Fruit fly (Drosophila melanogaster): ENCODE results near the gene Pdss2.

The Pdss2 gene

dm6 chr3L:21065212-21065902 lies 37.6 kb downstream of the Pdss2 start, which contains the start of gene CG43072 (continued):
- TF ChIP-seq CkIIα-i1 (GFP tag; IDR thresholded peaks at IDR 0.05) (no peak), CG11247 (GFP tag; IDR thresholded peaks at IDR 0.05) (no peak), phol (tag; optimal IDR thresholded peaks at IDR 0.05) (no peak), Med (GFP tag) (peak; percentile 70), CG12071 (GFP tag; optimal IDR thresholded peaks at IDR 0.05) (peak; percentile 50), Myb (GFP tag; optimal IDR thresholded peaks at IDR 0.05) (peak; percentile 53), CG18599 (GFP tag; optimal IDR thresholded peaks at IDR 0.05) (no peak), slbo (GFP tag; IDR thresholded peaks at IDR 0.05) (no peak), al (GFP tag; IDR thresholded peaks at IDR 0.05) (no peak), ken (GFP tag; IDR thresholded peaks at IDR 0.05) (no peak), CG31441 (GFP tag; IDR thresholded peaks at IDR 0.05) (0 out of 2 replicates have a peak, but pooled peaks have one; percentile 15), usp (GFP tag; optimal IDR thresholded peaks at IDR 0.05) (no peak), sr (GFP tag; IDR thresholded peaks at IDR 0.05) (no peak), CG32767 (GFP tag; IDR thresholded peaks at IDR 0.05) (no peak), Neu2 (GFP tag; optimal IDR thresholded peaks at IDR 0.05; ENCODE audit: borderline replicate concordance) (no peak), tap (tag; optimal IDR thresholded peaks at IDR 0.05) (peak; percentile 59), CG8388 (GFP tag; optimal IDR thresholded peaks at IDR 0.05) (no peak), sens-2 (GFP tag; IDR thresholded peaks at IDR 0.05) (peak; percentile 64; the same call in 1 of the 2 replicates), Pdp1 (GFP tag; optimal IDR thresholded peaks at IDR 0.05) (peak in 1 of 2 experiments; percentile 55), fu2 (GFP tag; optimal IDR thresholded peaks at IDR 0.05) (no peak), CG10267 (tag; optimal IDR thresholded peaks at IDR 0.05) (peak; percentile 15), Xrp1 (GFP tag; IDR thresholded peaks at IDR 0.05) (0 out of 2 replicates have a peak, but pooled peaks have one; percentile 29), z (GFP tag; IDR thresholded peaks at IDR 0.05) (no peak), CG18262 (tag; optimal IDR thresholded peaks at IDR 0.05) (no peak), CG12942 (GFP tag; optimal IDR thresholded peaks at IDR 0.05) (no peak), CG34224 (GFP tag; IDR thresholded peaks at IDR 0.05; ENCODE audit: partially characterized antibody) (no peak), CG30403 (GFP tag; optimal IDR thresholded peaks at IDR 0.05) (no peak), CG17912 (GFP tag; optimal IDR thresholded peaks at IDR 0.05) (peak; percentile 44), CG2129 (GFP tag; IDR thresholded peaks at IDR 0.05; ENCODE audit: partially characterized antibody) (no peak), CG13424 (tag; optimal IDR thresholded peaks at IDR 0.05) (no peak), CG5245 (GFP tag; optimal IDR thresholded peaks at IDR 0.05) (no peak), pum (GFP tag; optimal IDR thresholded peaks at IDR 0.05) (no peak), Fer2 (tag; optimal IDR thresholded peaks at IDR 0.05) (peak; percentile 6), CG8290 (GFP tag; optimal IDR thresholded peaks at IDR 0.05) (no peak), CG8290 (tag; optimal IDR thresholded peaks at IDR 0.05) (peak in 1 of 2 experiments; percentile 24), BtbVII (GFP tag; optimal IDR thresholded peaks at IDR 0.05) (peak; percentile 74), Max (GFP tag; optimal IDR thresholded peaks at IDR 0.05) (no peak), CG7987 (GFP tag; optimal IDR thresholded peaks at IDR 0.05) (peak; percentile 14), ttk (GFP tag; IDR thresholded peaks at IDR 0.05) (no peak), CG11504 (tag; optimal IDR thresholded peaks at IDR 0.05) (no peak), CG9215 (GFP tag; IDR thresholded peaks at IDR 0.05) (no peak), Dip2 (GFP tag; IDR thresholded peaks at IDR 0.05) (no peak), CG2678 (tag; optimal IDR thresholded peaks at IDR 0.05) (peak; percentile 59), CG17568 (GFP tag; optimal IDR thresholded peaks at IDR 0.05) (peak; percentile 80), TFAM (GFP tag; optimal IDR thresholded peaks at IDR 0.05) (no peak), ftz-f1 (GFP tag; optimal IDR thresholded peaks at IDR 0.05) (no peak), Hey (tag; optimal IDR thresholded peaks at IDR 0.05) (no peak), Oaz (GFP tag; IDR thresholded peaks at IDR 0.05) (no peak), pfk (GFP tag; optimal IDR thresholded peaks at IDR 0.05) (peak; percentile 27), grn (GFP tag; optimal IDR thresholded peaks at IDR 0.05) (peak; percentile 45), Gsc (GFP tag; IDR thresholded peaks at IDR 0.05) (no peak)
